Fruit fly (Drosophila melanogaster) whole organism, pupa: Measurements from ENCODE around the gene drn.

ENCODE experiments used
- CG17806 ChIP-seq: fragments of 200-800 bp; sonication (Bioruptor generic); optimal IDR thresholded peaks from 2 replicates; lab custom pipeline; 2018; ENCODE audit warnings: missing biosample characterization, mild to moderate bottlenecking, missing genetic modification characterization, moderate library complexity
- CG32121 ChIP-seq: fragments of 200-800 bp; sonication (Bioruptor generic); IDR thresholded peaks from 2 replicates; pipeline ENCODE4 v1.3.6; 2022; ENCODE audit warnings: missing biosample characterization, missing genetic modification characterization
- CG8159 ChIP-seq: fragments of 200-800 bp; sonication (Bioruptor generic); optimal IDR thresholded peaks from 3 replicates; lab custom pipeline; 2018; ENCODE audit warnings: missing biosample characterization, mild to moderate bottlenecking, missing genetic modification characterization, moderate library complexity
- CG8301 ChIP-seq: fragments of 200-800 bp; sonication (Bioruptor generic); optimal IDR thresholded peaks from 2 replicates; lab custom pipeline; 2018; ENCODE audit warnings: missing biosample characterization, mild to moderate bottlenecking, missing genetic modification characterization
- CG9948 ChIP-seq: fragments of 200-800 bp; sonication (Bioruptor generic); optimal IDR thresholded peaks from 2 replicates; lab custom pipeline; 2018; ENCODE audit warnings: missing biosample characterization, mild to moderate bottlenecking, missing genetic modification characterization, moderate library complexity
- Pif1A ChIP-seq: fragments of 200-800 bp; sonication (Bioruptor generic); optimal IDR thresholded peaks from 3 replicates; lab custom pipeline; 2016; ENCODE audit warnings: missing biosample characterization, missing genetic modification characterization

- TF ChIP-seq Pif1A (no peak), CG8301 (tag; lab: Kevin White, UChicago) (no peak), CG9948 (tag; lab: Kevin White, UChicago) (no peak), CG32121 (no peak), CG8159 (tag; lab: Kevin White, UChicago) (no peak), CG17806 (tag; lab: Kevin White, UChicago) (no peak)
Observed at dm6 chr3R:9297163-9297562, 42.9 kb upstream of the drn start.
